Worm (Caenorhabditis elegans) whole organism, L4/young adult: ENCODE results near the gene T23G7.2.

ENCODE experiments used
- W03F9.2 ChIP-seq: fragments of 150-350 bp; optimal IDR thresholded peaks from 2 replicates; lab custom pipeline; 2014; ENCODE audit warnings: missing biosample characterization, missing genetic modification characterization
- dao-5 ChIP-seq: sonication (generic microtip); optimal IDR thresholded peaks from 2 replicates; lab custom pipeline; 2016; ENCODE audit warnings: missing genotype, missing genetic modification characterization, moderate library complexity, missing compliant biosample characterization
- him-1 ChIP-seq: sonication (generic microtip); optimal IDR thresholded peaks from 2 replicates; lab custom pipeline; 2016; ENCODE audit warnings: missing genotype, missing genetic modification reagents, missing genetic modification characterization, missing compliant biosample characterization

- TF ChIP-seq W03F9.2 (no peak), him-1 (tag; lab: Kevin White, UChicago) (no peak), dao-5 (tag; lab: Kevin White, UChicago) (no peak)
These were observed 18.4 kb downstream of the T23G7.2 start for ce11 chrII:9154339-9154738.
